Fruit fly (Drosophila melanogaster) whole organism, embryonic: ENCODE data around the gene CG14853.

Experiments used
- Antp ChIP-seq: fragments of 200-800 bp; sonication (Bioruptor generic); optimal IDR thresholded peaks from 3 replicates; lab custom pipeline; 2016; ENCODE audit warnings: missing biosample characterization, missing genetic modification characterization
- CG14710 ChIP-seq: fragments of 200-800 bp; sonication (Bioruptor generic); optimal IDR thresholded peaks from 3 replicates; lab custom pipeline; 2019; ENCODE audit warnings: missing biosample characterization, mild to moderate bottlenecking, missing genetic modification characterization, moderate library complexity
- CG18476 ChIP-seq: fragments of 200-800 bp; sonication (Bioruptor generic); optimal IDR thresholded peaks from 2 replicates; lab custom pipeline; 2016; ENCODE audit warnings: missing biosample characterization, mild to moderate bottlenecking, missing genetic modification characterization
- CG18599 ChIP-seq: fragments of 200-800 bp; sonication (Bioruptor generic); optimal IDR thresholded peaks from 3 replicates; lab custom pipeline; 2017; ENCODE audit warnings: missing biosample characterization, missing genetic modification characterization, mild to moderate bottlenecking, moderate library complexity, missing genetic modification reagents
- CG30431 ChIP-seq: fragments of 200-800 bp; sonication (Bioruptor generic); optimal IDR thresholded peaks from 2 replicates; lab custom pipeline; 2017; ENCODE audit warnings: missing biosample characterization, missing genetic modification characterization
- CG4424 ChIP-seq: fragments of 200-800 bp; sonication (Bioruptor generic); optimal IDR thresholded peaks from 3 replicates; lab custom pipeline; 2016; ENCODE audit warnings: missing biosample characterization, missing genetic modification characterization
- CG4707 ChIP-seq: fragments of 200-800 bp; sonication (Bioruptor generic); optimal IDR thresholded peaks from 2 replicates; lab custom pipeline; 2018; ENCODE audit warnings: missing biosample characterization, mild to moderate bottlenecking, missing genetic modification characterization, moderate library complexity
- CG8765 ChIP-seq: fragments of 200-800 bp; sonication (Bioruptor generic); IDR thresholded peaks from 2 replicates; pipeline ENCODE4 v1.3.6; 2022; ENCODE audit warnings: missing biosample characterization, missing genetic modification characterization
- CG9609 ChIP-seq: fragments of 200-800 bp; sonication (Bioruptor generic); optimal IDR thresholded peaks from 3 replicates; lab custom pipeline; 2016; ENCODE audit warnings: missing biosample characterization, missing genetic modification characterization
- CG9797 ChIP-seq: fragments of 200-800 bp; sonication (Bioruptor generic); optimal IDR thresholded peaks from 3 replicates; lab custom pipeline; 2018; ENCODE audit warnings: missing biosample characterization, mild to moderate bottlenecking, missing genetic modification characterization
- Dll ChIP-seq: fragments of 200-800 bp; sonication (Bioruptor generic); IDR thresholded peaks from 4 replicates; pipeline ENCODE4 v1.3.6; 2022; ENCODE audit warnings: missing biosample characterization, missing genetic modification characterization; ENCODE audit not compliant: partially characterized antibody
- Doc3 ChIP-seq: fragments of 200-800 bp; sonication (Bioruptor generic); IDR thresholded peaks from 3 replicates; pipeline ENCODE4 v1.3.6; 2022; ENCODE audit warnings: missing biosample characterization, missing genetic modification characterization; ENCODE audit not compliant: partially characterized antibody
- MBD-R2 ChIP-seq: fragments of 200-800 bp; sonication (Bioruptor generic); IDR thresholded peaks from 2 replicates; pipeline ENCODE4 v1.3.6; 2022; ENCODE audit warnings: missing biosample characterization, missing genetic modification characterization
- MESR4 ChIP-seq: fragments of 200-800 bp; sonication (Bioruptor generic); optimal IDR thresholded peaks from 2 replicates; lab custom pipeline; 2018; ENCODE audit warnings: missing biosample characterization, mild to moderate bottlenecking, missing genetic modification characterization, moderate library complexity
- Oaz ChIP-seq: fragments of 200-800 bp; sonication (Bioruptor generic); IDR thresholded peaks from 2 replicates; pipeline ENCODE4 v1.3.6; 2022; ENCODE audit warnings: missing biosample characterization, missing genetic modification characterization
- PHDP ChIP-seq: fragments of 200-800 bp; sonication (Bioruptor generic); optimal IDR thresholded peaks from 3 replicates; lab custom pipeline; 2018; ENCODE audit warnings: missing biosample characterization, mild to moderate bottlenecking, missing genetic modification characterization, moderate library complexity
- Scr ChIP-seq: fragments of 200-800 bp; sonication (Bioruptor generic); IDR thresholded peaks from 2 replicates; pipeline ENCODE4 v1.3.6; 2022; ENCODE audit warnings: missing biosample characterization, missing genetic modification characterization; ENCODE audit not compliant: partially characterized antibody
- Sry-δ ChIP-seq: fragments of 200-800 bp; sonication (Bioruptor generic); optimal IDR thresholded peaks from 2 replicates; lab custom pipeline; 2016; ENCODE audit warnings: missing biosample characterization, missing genetic modification characterization
- exex ChIP-seq: fragments of 200-800 bp; sonication (Bioruptor generic); optimal IDR thresholded peaks from 4 replicates; lab custom pipeline; 2018; ENCODE audit warnings: missing biosample characterization, mild to moderate bottlenecking, missing genetic modification characterization, moderate library complexity
- fd64A ChIP-seq: fragments of 200-800 bp; sonication (Bioruptor generic); optimal IDR thresholded peaks from 3 replicates; lab custom pipeline; 2018; ENCODE audit warnings: missing biosample characterization, mild to moderate bottlenecking, missing genetic modification characterization
- jing ChIP-seq: fragments of 200-800 bp; sonication (Bioruptor generic); optimal IDR thresholded peaks from 2 replicates; lab custom pipeline; 2018; ENCODE audit warnings: missing biosample characterization, mild to moderate bottlenecking, missing genetic modification characterization
- mld ChIP-seq: fragments of 200-800 bp; sonication (Bioruptor generic); IDR thresholded peaks from 3 replicates; pipeline ENCODE4 v1.3.6; 2022; ENCODE audit warnings: missing biosample characterization, missing genetic modification characterization; ENCODE audit not compliant: partially characterized antibody
- pzg ChIP-seq: fragments of 200-800 bp; sonication (Bioruptor generic); optimal IDR thresholded peaks from 3 replicates; lab custom pipeline; 2018; ENCODE audit warnings: missing biosample characterization, mild to moderate bottlenecking, missing genetic modification characterization, moderate library complexity
- seq ChIP-seq: fragments of 200-800 bp; sonication (Bioruptor generic); IDR thresholded peaks from 2 replicates; pipeline ENCODE4 v1.3.6; 2022; ENCODE audit warnings: missing biosample characterization, missing genetic modification characterization
- ssp ChIP-seq: fragments of 200-800 bp; sonication (Bioruptor generic); IDR thresholded peaks from 2 replicates; pipeline ENCODE4 v1.3.6; 2022; ENCODE audit warnings: missing biosample characterization, missing genetic modification characterization
- trem ChIP-seq: fragments of 200-800 bp; optimal IDR thresholded peaks from 3 replicates; lab custom pipeline; 2019; ENCODE audit warnings: missing biosample characterization, mild to moderate bottlenecking, missing genetic modification characterization, moderate library complexity

Gene CG14853

dm6 chr3R:14662989-14663500 is 53.6 kb downstream of the CG14853 start, which contains the start of the genes Rad17 and BigH1 (continued):
- TF ChIP-seq Dll (GFP tag; lab: Robert Waterston, UW) (peak; percentile 49; the same call in 1 of the 4 replicates), CG18476 (GFP tag; lab: Kevin White, UChicago) (no peak), exex (no peak), Sry-δ (peak; percentile 4), MBD-R2 (GFP tag; lab: Robert Waterston, UW) (peak; percentile 49; the same call in 1 of the 2 replicates), fd64A (no peak), jing (GFP tag; lab: Kevin White, UChicago) (no peak), trem (tag; lab: Kevin White, UChicago) (peak; percentile 38), CG14710 (tag; lab: Kevin White, UChicago) (peak; percentile 99), CG9609 (no peak), Antp (GFP tag; lab: Kevin White, UChicago) (no peak), Oaz (GFP tag; lab: Robert Waterston, UW) (no peak), PHDP (tag; lab: Kevin White, UChicago) (no peak), CG18599 (GFP tag; lab: Kevin White, UChicago) (no peak), CG8765 (no peak), CG9797 (GFP tag; lab: Kevin White, UChicago) (peak; percentile 31), MESR4 (GFP tag; lab: Kevin White, UChicago) (peak; percentile 30), CG4707 (GFP tag; lab: Kevin White, UChicago) (no peak), Scr (GFP tag; lab: Robert Waterston, UW) (peak; percentile 38), CG30431 (GFP tag; lab: Kevin White, UChicago) (no peak), mld (no peak), pzg (GFP tag; lab: Kevin White, UChicago) (peak; percentile 12), CG4424 (no peak), seq (GFP tag; lab: Robert Waterston, UW) (no peak), ssp (GFP tag; lab: Robert Waterston, UW) (no peak), Doc3 (GFP tag; lab: Robert Waterston, UW) (0 out of 3 replicates have a peak, but pooled peaks have one; percentile 13)
